Worm (Caenorhabditis elegans) whole organism, L4 larva: ENCODE results near the gene mlt-7.

ENCODE experiments used
- mes-2 ChIP-seq: sonication (generic microtip); optimal IDR thresholded peaks from 2 replicates; lab custom pipeline; 2016; ENCODE audit warnings: missing genotype, mild to moderate bottlenecking, missing genetic modification characterization, missing compliant biosample characterization; ENCODE audit not compliant: poor library complexity, severe bottlenecking
- mxl-3 ChIP-seq: fragments of 200-800 bp; sonication (Bioruptor generic); optimal IDR thresholded peaks from 2 replicates; lab custom pipeline; 2018; ENCODE audit warnings: mild to moderate bottlenecking, missing genetic modification characterization, missing compliant biosample characterization
- nhr-76 ChIP-seq: fragments of 150-350 bp; optimal IDR thresholded peaks from 2 replicates; lab custom pipeline; 2014; ENCODE audit warnings: missing biosample characterization, missing genetic modification characterization

DNA sequence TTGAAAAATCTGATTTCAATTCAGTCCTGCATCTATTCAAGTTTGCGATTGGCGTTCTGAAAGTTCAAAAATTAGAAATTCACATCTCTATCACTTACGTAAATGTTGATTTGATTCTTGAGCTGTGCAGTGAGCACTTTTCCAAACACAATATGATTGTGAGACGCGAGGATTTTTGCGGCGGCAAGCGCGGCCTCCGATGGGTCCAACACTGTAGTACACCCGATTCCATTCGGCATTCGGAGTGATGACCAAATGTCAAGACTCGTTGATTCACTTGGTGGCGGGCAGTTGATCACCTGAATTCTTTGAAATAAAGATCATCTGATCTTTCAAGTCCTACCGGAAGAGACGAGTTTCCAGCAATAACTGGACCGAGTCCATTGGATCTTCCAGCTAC is 23.1 kb upstream of the mlt-7 start:
- no peak for TF ChIP-seq mxl-3 (GFP tag; lab: Kevin White, UChicago)
- TF ChIP-seq nhr-76 (tag; lab: Kevin White, UChicago): no peak
- no peak for TF ChIP-seq mes-2 (tag; lab: Kevin White, UChicago)
